Worm (Caenorhabditis elegans): ENCODE measurements around the gene ZK470.2.
A peak's percentile ranks its signal among the peaks of the same experiment; 100 is the strongest.

Gene ZK470.2

DNA sequence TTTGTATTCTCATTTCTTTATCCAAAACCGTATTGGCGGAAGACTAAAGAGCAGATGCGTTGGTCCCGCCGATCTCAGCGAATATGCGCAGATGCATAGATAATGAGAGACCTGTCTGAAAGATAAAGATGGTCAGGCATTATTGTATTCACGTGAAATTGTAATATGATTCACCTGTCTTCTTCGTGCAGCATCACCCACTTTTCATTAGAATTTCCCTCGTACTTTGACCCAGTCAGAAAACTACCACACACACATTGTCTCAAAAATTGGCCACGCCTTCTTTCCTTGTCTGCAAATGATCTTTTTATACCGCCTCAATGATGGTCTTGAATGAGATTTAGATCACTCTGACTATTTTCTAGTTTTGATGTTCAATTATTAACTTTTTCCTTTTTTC, 11.1 kb downstream of the ZK470.2 start:
- TF ChIP-seq egl-27 (tag; optimal IDR thresholded peaks at IDR 0.05) = no peak
- no peak for TF ChIP-seq aly-2 (tag; optimal IDR thresholded peaks at IDR 0.05)
- TF ChIP-seq nhr-6 (tag; optimal IDR thresholded peaks at IDR 0.05) = no peak
- TF ChIP-seq nhr-25 (tag; optimal IDR thresholded peaks at IDR 0.05) = peak; percentile 12
- TF ChIP-seq nhr-129 (tag; optimal IDR thresholded peaks at IDR 0.05) = peak; percentile 45
- no peak for TF ChIP-seq mdl-1 (tag; optimal IDR thresholded peaks at IDR 0.05)
- TF ChIP-seq ztf-4 (tag; optimal IDR thresholded peaks at IDR 0.05) = peak; percentile 91

DNA sequence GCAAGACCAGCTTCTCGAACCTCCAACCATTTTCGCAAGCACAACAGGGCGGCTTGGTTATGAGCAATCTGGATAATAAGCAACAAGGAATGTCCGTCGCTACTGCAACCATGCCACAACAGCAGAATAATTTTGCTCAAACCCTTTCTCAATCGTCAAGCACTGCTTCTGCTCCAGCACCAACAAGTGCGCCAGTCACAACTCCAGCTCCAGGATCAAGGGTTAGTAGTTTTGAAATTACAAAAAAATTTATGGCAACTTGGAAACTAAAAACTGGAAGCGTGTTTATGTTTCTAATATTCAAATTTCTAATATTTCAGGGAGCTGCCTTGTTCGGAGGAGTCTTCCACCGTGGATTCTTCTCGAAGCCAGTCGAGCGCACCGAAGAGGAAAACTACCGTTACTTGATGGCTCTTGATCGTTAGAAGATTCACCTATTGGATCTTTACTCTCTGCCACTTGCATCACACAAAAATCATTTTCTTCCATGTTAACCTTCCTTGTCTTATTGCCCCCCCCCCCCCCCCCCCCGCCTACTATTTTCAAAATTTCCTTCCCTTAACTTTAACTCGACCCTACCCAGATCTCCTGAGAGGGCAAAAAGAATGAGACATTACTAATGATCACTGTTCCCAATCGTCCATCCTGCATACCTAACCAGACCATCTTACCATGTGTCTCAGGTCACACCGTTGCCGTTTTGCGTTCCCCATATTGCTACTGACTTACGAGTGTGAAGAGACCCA, 12.0 kb downstream of the ZK470.2 start:
- TF ChIP-seq lin-39 (tag; optimal IDR thresholded peaks at IDR 0.05) (no peak), ztf-4 (tag; optimal IDR thresholded peaks at IDR 0.05) (peak; percentile 36), nhr-12 (tag; optimal IDR thresholded peaks at IDR 0.05) (no peak), sma-3 (GFP tag; optimal IDR thresholded peaks at IDR 0.05) (peak; percentile 11), ZK546.5 (tag; optimal IDR thresholded peaks at IDR 0.05) (no peak), nhr-21 (tag; optimal IDR thresholded peaks at IDR 0.05) (no peak)

DNA sequence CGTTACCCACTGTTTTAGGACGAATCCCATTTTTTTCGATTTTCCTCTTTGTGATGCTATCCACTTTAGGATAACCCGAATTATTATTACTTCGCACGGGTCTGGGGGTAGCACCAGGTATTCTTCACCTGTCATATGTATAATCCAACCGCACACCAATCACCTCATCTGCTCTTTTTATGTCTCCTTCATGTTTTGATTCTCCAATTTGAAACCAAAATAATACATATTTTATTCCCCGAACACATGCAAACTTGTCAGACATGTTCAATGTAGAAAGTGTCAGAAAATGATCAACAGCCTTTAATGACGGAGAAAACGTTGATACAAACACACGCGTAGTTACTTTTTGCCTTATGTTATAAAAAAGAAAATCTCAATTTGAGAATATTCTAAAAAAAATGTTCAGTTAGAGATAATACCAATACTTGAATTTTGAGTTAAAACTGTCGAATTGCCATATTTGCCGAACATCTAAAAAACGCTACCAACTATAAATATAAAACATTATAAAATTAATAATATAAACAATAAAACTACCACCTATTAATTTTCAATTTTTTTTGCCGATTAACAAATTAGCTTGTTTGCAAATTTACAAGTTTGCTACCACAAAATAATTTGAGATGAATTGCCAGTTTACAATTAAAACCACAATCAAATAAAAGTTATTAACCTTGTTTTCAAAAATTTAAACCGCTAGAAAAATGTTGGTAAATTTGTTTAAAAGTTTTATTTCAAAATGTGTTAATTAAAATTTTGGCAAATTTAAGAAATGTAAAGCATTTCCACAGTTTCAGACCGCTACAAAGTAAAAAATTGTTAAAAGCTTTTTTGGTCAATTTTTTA, 12.9 kb downstream of the ZK470.2 start:
- TF ChIP-seq ztf-1 (GFP tag; conservative IDR thresholded peaks at IDR 0.05) (no peak), lsy-2 (tag; optimal IDR thresholded peaks at IDR 0.05) (peak; percentile 0 to 55), nhr-6 (tag; optimal IDR thresholded peaks at IDR 0.05) (peak; percentile 10), blmp-1 (tag; optimal IDR thresholded peaks at IDR 0.05; ENCODE audit: insufficient read depth) (peak; percentile 22), skn-1 (tag; optimal IDR thresholded peaks at IDR 0.05) (no peak), dmd-4 (tag; optimal IDR thresholded peaks at IDR 0.05) (peak; percentile 52), nhr-23 (tag; optimal IDR thresholded peaks at IDR 0.05) (no peak), Y55F3AM.14 (GFP tag; optimal IDR thresholded peaks at IDR 0.05) (no peak), elt-3 (tag; optimal IDR thresholded peaks at IDR 0.05) (no peak), C34F6.9 (tag; optimal IDR thresholded peaks at IDR 0.05) (peak; percentile 12), crh-2 (tag; optimal IDR thresholded peaks at IDR 0.05) (peak; percentile 51), nhr-25 (tag; optimal IDR thresholded peaks at IDR 0.05) (peak; percentile 71), mbf-1 (tag; optimal IDR thresholded peaks at IDR 0.05) (no peak), sma-3 (GFP tag; optimal IDR thresholded peaks at IDR 0.05) (peak; percentile 48), ztf-4 (tag; optimal IDR thresholded peaks at IDR 0.05) (peak; percentile 93), lin-13 (GFP tag; optimal IDR thresholded peaks at IDR 0.05) (peak; percentile 55), ama-1 (optimal IDR thresholded peaks at IDR 0.05) (peak; percentile 67), nhr-129 (tag; optimal IDR thresholded peaks at IDR 0.05) (peak; percentile 33), sem-4 (tag; optimal IDR thresholded peaks at IDR 0.05) (peak; percentile 67), alr-1 (tag; optimal IDR thresholded peaks at IDR 0.05) (no peak), egl-27 (tag; optimal IDR thresholded peaks at IDR 0.05) (no peak), nhr-10 (tag; optimal IDR thresholded peaks at IDR 0.05) (no peak), F13H6.1 (tag; optimal IDR thresholded peaks at IDR 0.05) (peak; percentile 25), ztf-11 (tag; optimal IDR thresholded peaks at IDR 0.05) (no peak), ZK546.5 (tag; optimal IDR thresholded peaks at IDR 0.05) (no peak), lin-11 (tag; optimal IDR thresholded peaks at IDR 0.05) (no peak), nhr-21 (tag; optimal IDR thresholded peaks at IDR 0.05) (peak; percentile 46)

DNA sequence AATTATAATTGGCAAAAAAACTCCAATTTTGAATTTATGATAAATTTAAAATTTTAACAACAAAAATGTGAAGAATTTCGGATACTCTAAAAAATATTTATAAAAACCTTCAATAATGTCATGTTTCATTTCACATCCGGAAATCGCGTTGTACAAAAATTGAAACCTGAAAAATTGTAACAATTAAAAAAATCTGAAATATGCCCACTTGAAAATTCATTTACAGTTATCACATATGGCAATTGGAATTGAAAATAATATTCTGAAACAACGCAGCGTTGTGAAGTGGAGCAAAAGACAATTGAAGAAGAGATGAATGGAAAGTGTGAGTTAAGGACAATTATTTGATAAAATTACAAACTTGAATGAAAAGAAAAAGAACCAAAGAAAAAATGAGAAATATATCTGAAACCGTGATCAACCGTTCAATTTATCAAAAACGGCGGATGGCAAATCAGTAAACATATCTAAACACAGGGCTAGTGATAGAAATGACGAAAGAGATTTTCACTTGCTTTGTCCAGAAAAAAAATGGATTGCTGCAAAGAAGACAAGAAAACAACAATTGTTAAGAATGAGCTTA, 13.6 kb downstream of the ZK470.2 start:
- TF ChIP-seq F13H6.1 (tag; optimal IDR thresholded peaks at IDR 0.05) (no peak), mdl-1 (tag; optimal IDR thresholded peaks at IDR 0.05) (no peak), lin-39 (tag; optimal IDR thresholded peaks at IDR 0.05) (no peak), ceh-82 (tag; optimal IDR thresholded peaks at IDR 0.05) (no peak), elt-3 (tag; optimal IDR thresholded peaks at IDR 0.05) (no peak), crh-2 (tag; optimal IDR thresholded peaks at IDR 0.05) (no peak), nhr-6 (tag; optimal IDR thresholded peaks at IDR 0.05) (no peak), nhr-129 (tag; optimal IDR thresholded peaks at IDR 0.05) (no peak), unc-55 (GFP tag; optimal IDR thresholded peaks at IDR 0.05) (no peak), nhr-11 (tag; optimal IDR thresholded peaks at IDR 0.05) (no peak), nhr-21 (tag; optimal IDR thresholded peaks at IDR 0.05) (no peak), elt-1 (tag; optimal IDR thresholded peaks at IDR 0.05) (no peak), Y55F3AM.14 (GFP tag; optimal IDR thresholded peaks at IDR 0.05) (no peak), ZK546.5 (tag; optimal IDR thresholded peaks at IDR 0.05) (no peak)
